1 fruit fly cellular context compared by ENCODE assay signal in genomic region chr3R:9001720-9002240, dm6.
A peak's percentile ranks its signal among the peaks of the same experiment; 100 is the strongest.
TF ChIP-seq lines count a peak whose summit lies in the region.

No protein-coding gene starts in this region.

TF ChIP-seq in whole organism, embryonic, 481 proteins besides CTCF, POLR2A, EP300 and RAD21 (continued from another document):
- TF ChIP-seq ATbp (GFP tag; optimal IDR thresholded peaks at IDR 0.05; lab: Kevin White, UChicago) (no peak), unc-4 (GFP tag; IDR thresholded peaks at IDR 0.05; lab: Robert Waterston, UW; ENCODE audit: partially characterized antibody) (no peak), ftz-f1 (GFP tag; optimal IDR thresholded peaks at IDR 0.05; lab: Kevin White, UChicago) (no peak), ab (GFP tag; optimal IDR thresholded peaks at IDR 0.05; lab: Kevin White, UChicago) (no peak), CG10209 (GFP tag; optimal IDR thresholded peaks at IDR 0.05; lab: Kevin White, UChicago) (no peak), CG13894 (tag; optimal IDR thresholded peaks at IDR 0.05; lab: Kevin White, UChicago) (peak; percentile 40), Bdp1 (GFP tag; optimal IDR thresholded peaks at IDR 0.05; lab: Kevin White, UChicago) (no peak), CG14441 (GFP tag; IDR thresholded peaks at IDR 0.05; lab: Robert Waterston, UW) (no peak), Dbx (GFP tag; IDR thresholded peaks at IDR 0.05; lab: Robert Waterston, UW) (peak; percentile 14; the same call in 1 of the 3 replicates), CG11398 (GFP tag; optimal IDR thresholded peaks at IDR 0.05; lab: Kevin White, UChicago) (no peak), CG34376 (GFP tag; optimal IDR thresholded peaks at IDR 0.05; lab: Kevin White, UChicago) (no peak), Eip74EF (GFP tag; optimal IDR thresholded peaks at IDR 0.05; lab: Kevin White, UChicago) (no peak), Blimp-1 (GFP tag; optimal IDR thresholded peaks at IDR 0.05; lab: Kevin White, UChicago) (peak; percentile 72), chinmo (GFP tag; IDR thresholded peaks at IDR 0.05; lab: Robert Waterston, UW; ENCODE audit: partially characterized antibody) (0 out of 4 replicates have a peak, but pooled peaks have one; percentile 43), caup (GFP tag; optimal IDR thresholded peaks at IDR 0.05; lab: Kevin White, UChicago; ENCODE audit: severe bottlenecking) (no peak), Abd-B (GFP tag; optimal IDR thresholded peaks at IDR 0.05; lab: Kevin White, UChicago) (no peak), B-H2 (GFP tag; optimal IDR thresholded peaks at IDR 0.05; lab: Kevin White, UChicago) (peak; percentile 37), Aef1 (GFP tag; IDR thresholded peaks at IDR 0.05; lab: Robert Waterston, UW) (no peak), Atf-2 (GFP tag; optimal IDR thresholded peaks at IDR 0.05; lab: Kevin White, UChicago) (no peak), gcm2 (GFP tag; optimal IDR thresholded peaks at IDR 0.05; lab: Kevin White, UChicago) (no peak), CG10654 (GFP tag; optimal IDR thresholded peaks at IDR 0.05; lab: Kevin White, UChicago) (no peak), CG6689 (GFP tag; IDR thresholded peaks at IDR 0.05; lab: Robert Waterston, UW) (no peak), CG10543 (GFP tag; optimal IDR thresholded peaks at IDR 0.05; lab: Kevin White, UChicago) (peak; percentile 11), Oli (tag; optimal IDR thresholded peaks at IDR 0.05; lab: Kevin White, UChicago) (no peak), Atf3 (GFP tag; optimal IDR thresholded peaks at IDR 0.05; lab: Kevin White, UChicago) (no peak), CG31388 (GFP tag; optimal IDR thresholded peaks at IDR 0.05; lab: Kevin White, UChicago) (no peak), CG17912 (GFP tag; optimal IDR thresholded peaks at IDR 0.05; lab: Kevin White, UChicago) (no peak), CG12769 (tag; optimal IDR thresholded peaks at IDR 0.05; lab: Kevin White, UChicago) (peak; percentile 89), gfzf (GFP tag; optimal IDR thresholded peaks at IDR 0.05; lab: Kevin White, UChicago) (no peak), Hr3 (GFP tag; optimal IDR thresholded peaks at IDR 0.05; lab: Kevin White, UChicago) (no peak), CG7839 (tag; optimal IDR thresholded peaks at IDR 0.05; lab: Kevin White, UChicago) (no peak), sd (tag; optimal IDR thresholded peaks at IDR 0.05; lab: Kevin White, UChicago) (peak; percentile 89)
